Worm (Caenorhabditis elegans) whole organism, L1 larva: ENCODE measurements around the gene kup-1.

Experiments used
- fkh-8 ChIP-seq: sonication (generic microtip); optimal IDR thresholded peaks from 2 replicates; lab custom pipeline; 2016; ENCODE audit warnings: mild to moderate bottlenecking, missing genetic modification characterization, missing compliant biosample characterization
- fos-1 ChIP-seq: fragments of 150-350 bp; optimal IDR thresholded peaks from 2 replicates; lab custom pipeline; 2014; ENCODE audit warnings: missing biosample characterization, missing genetic modification characterization
- nhr-76 ChIP-seq: sonication (generic microtip); optimal IDR thresholded peaks from 2 replicates; lab custom pipeline; 2017; ENCODE audit warnings: missing biosample characterization, missing genetic modification characterization
- nhr-84 ChIP-seq: sonication (generic microtip); optimal IDR thresholded peaks from 2 replicates; lab custom pipeline; 2017; ENCODE audit warnings: missing biosample characterization, missing genetic modification characterization
- pqm-1 ChIP-seq: sonication (generic microtip); optimal IDR thresholded peaks from 3 replicates; lab custom pipeline; 2017; ENCODE audit warnings: missing biosample characterization, missing genetic modification characterization

DNA sequence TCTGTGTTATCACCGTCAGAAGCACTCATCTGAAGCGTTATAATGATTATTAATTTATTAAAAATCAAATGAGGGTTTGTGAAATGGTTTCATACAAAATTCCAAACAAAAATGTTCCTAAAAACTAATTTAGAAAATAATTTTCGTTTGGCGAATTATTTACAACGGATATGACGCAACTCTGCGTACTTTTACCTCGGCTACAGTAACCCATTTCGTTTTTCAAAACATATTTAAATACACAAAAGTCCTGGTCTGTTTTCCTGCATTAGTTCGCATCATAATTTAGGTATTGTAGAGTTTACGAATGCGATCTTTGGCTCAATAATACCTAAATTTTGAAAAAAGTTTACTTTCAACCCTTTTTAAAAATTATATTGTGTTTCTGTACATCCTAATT lies 19.0 kb upstream of the kup-1 start, which contains the start of gene R07B7.2:
- no peak for TF ChIP-seq nhr-84
- no peak for TF ChIP-seq fos-1 (tag; lab: Kevin White, UChicago)
- no peak for TF ChIP-seq nhr-76
- TF ChIP-seq pqm-1 = no peak
- TF ChIP-seq fkh-8 (tag; lab: Kevin White, UChicago) = no peak
